Fruit fly (Drosophila melanogaster): ENCODE results near the gene CG6321.
A peak's percentile ranks its signal among the peaks of the same experiment; 100 is the strongest.

CG6321 gene

dm6 chr3L:11064689-11065088 lies 3.7 kb upstream of the CG6321 start, which contains the start of the genes CG32075, CG45101 and SuUR (continued):
- TF ChIP-seq HLH54F (GFP tag; optimal IDR thresholded peaks at IDR 0.05) (peak; percentile 92), Opbp (GFP tag; IDR thresholded peaks at IDR 0.05; ENCODE audit: partially characterized antibody) (no peak), mld (GFP tag; IDR thresholded peaks at IDR 0.05; ENCODE audit: partially characterized antibody) (no peak), dati (GFP tag; IDR thresholded peaks at IDR 0.05) (peak; percentile 46; the same call in 1 of the 2 replicates), CG32772 (GFP tag; IDR thresholded peaks at IDR 0.05) (peak; percentile 88), Antp (GFP tag; optimal IDR thresholded peaks at IDR 0.05) (peak; percentile 84), gsb (GFP tag; IDR thresholded peaks at IDR 0.05) (peak; percentile 53; the same call in 1 of the 2 replicates), twi (tag; optimal IDR thresholded peaks at IDR 0.05) (peak; percentile 72), CG10979 (tag; optimal IDR thresholded peaks at IDR 0.05) (peak; percentile 76), CG4404 (GFP tag; IDR thresholded peaks at IDR 0.05) (peak; percentile 77), ac (GFP tag; optimal IDR thresholded peaks at IDR 0.05) (peak; percentile 38), onecut (GFP tag; IDR thresholded peaks at IDR 0.05) (peak; percentile 34; the same call in 1 of the 2 replicates), CG33213 (GFP tag; optimal IDR thresholded peaks at IDR 0.05) (peak; percentile 91), psq (GFP tag; optimal IDR thresholded peaks at IDR 0.05) (peak; percentile 56), CoRest (tag; optimal IDR thresholded peaks at IDR 0.05) (peak; percentile 89), NC2α (GFP tag; optimal IDR thresholded peaks at IDR 0.05) (peak; percentile 70), Sry-β (GFP tag; optimal IDR thresholded peaks at IDR 0.05) (peak; percentile 96), CG18262 (tag; optimal IDR thresholded peaks at IDR 0.05) (peak; percentile 81), da (GFP tag; optimal IDR thresholded peaks at IDR 0.05) (peak; percentile 73), fd3F (GFP tag; optimal IDR thresholded peaks at IDR 0.05) (peak; percentile 81), unc-4 (GFP tag; IDR thresholded peaks at IDR 0.05; ENCODE audit: partially characterized antibody) (no peak), CG2199 (GFP tag; IDR thresholded peaks at IDR 0.05) (peak; percentile 56; the same call in 1 of the 3 replicates), cg (GFP tag; optimal IDR thresholded peaks at IDR 0.05) (no peak), CG13424 (tag; optimal IDR thresholded peaks at IDR 0.05) (peak; percentile 90), CG2120 (GFP tag; optimal IDR thresholded peaks at IDR 0.05) (peak; percentile 96), Mad (GFP tag; optimal IDR thresholded peaks at IDR 0.05) (peak; percentile 90), D19A (tag; optimal IDR thresholded peaks at IDR 0.05) (peak; percentile 68), Meics (GFP tag; optimal IDR thresholded peaks at IDR 0.05) (peak; percentile 86), vfl (GFP tag; optimal IDR thresholded peaks at IDR 0.05) (peak; percentile 86), BtbVII (GFP tag; optimal IDR thresholded peaks at IDR 0.05) (peak; percentile 13), odd (GFP tag; optimal IDR thresholded peaks at IDR 0.05) (peak; percentile 52), eve (GFP tag; optimal IDR thresholded peaks at IDR 0.05) (peak in 1 of 2 experiments; percentile 32), D (optimal IDR thresholded peaks at IDR 0.05) (no peak), D (GFP tag; optimal IDR thresholded peaks at IDR 0.05) (peak; percentile 26), aop (GFP tag; IDR thresholded peaks at IDR 0.05) (no peak; the same call in 1 of the 2 replicates), ewg (GFP tag; optimal IDR thresholded peaks at IDR 0.05) (peak; percentile 76), ftz-f1 (GFP tag; optimal IDR thresholded peaks at IDR 0.05) (peak; percentile 24), ap (GFP tag; IDR thresholded peaks at IDR 0.05) (peak; percentile 83), knrl (GFP tag; IDR thresholded peaks at IDR 0.05; ENCODE audit: partially characterized antibody) (peak; percentile 24; the same call in 1 of the 3 replicates), CG7372 (GFP tag; IDR thresholded peaks at IDR 0.05) (peak; percentile 80), CG11695 (GFP tag; IDR thresholded peaks at IDR 0.05) (peak; percentile 78), CG12299 (tag; optimal IDR thresholded peaks at IDR 0.05) (peak; percentile 61), Asciz (GFP tag; optimal IDR thresholded peaks at IDR 0.05) (peak; percentile 62), CG15601 (tag; optimal IDR thresholded peaks at IDR 0.05) (peak; percentile 77), CG1233 (GFP tag; optimal IDR thresholded peaks at IDR 0.05) (peak; percentile 68), CG1024 (GFP tag; IDR thresholded peaks at IDR 0.05) (peak; percentile 79), chif (GFP tag; optimal IDR thresholded peaks at IDR 0.05) (peak; percentile 89 to 94), CG10209 (GFP tag; optimal IDR thresholded peaks at IDR 0.05) (peak; percentile 85), MESR4 (GFP tag; optimal IDR thresholded peaks at IDR 0.05) (peak; percentile 57), trem (tag; optimal IDR thresholded peaks at IDR 0.05) (peak; percentile 79)

Measured in whole organism, embryonic.